Worm (Caenorhabditis elegans) whole organism, young adult: ENCODE data around the gene cyp-14A1.

Source experiments
- B0019.2 ChIP-seq: fragments of 200-800 bp; sonication (Bioruptor generic); conservative IDR thresholded peaks from 2 replicates; pipeline ENCODE4 v1.3.6; 2022; ENCODE audit warnings: missing genetic modification reagents, missing genetic modification characterization, missing compliant biosample characterization
- C06A6.2 ChIP-seq: fragments of 200-800 bp; sonication (Bioruptor generic); conservative IDR thresholded peaks from 2 replicates; pipeline ENCODE4 v1.3.6; 2022; ENCODE audit warnings: missing genetic modification characterization, missing compliant biosample characterization
- F22D6.2 ChIP-seq: sonication (generic microtip); optimal IDR thresholded peaks from 2 replicates; lab custom pipeline; 2016; ENCODE audit warnings: mild to moderate bottlenecking, missing genetic modification characterization, missing compliant biosample characterization
- F55B11.4 ChIP-seq: sonication (generic microtip); optimal IDR thresholded peaks from 2 replicates; lab custom pipeline; 2016; ENCODE audit warnings: missing compliant biosample characterization, missing genetic modification characterization, borderline replicate concordance; ENCODE audit not compliant: insufficient read depth
- F57A8.1 ChIP-seq: fragments of 200-800 bp; sonication (Bioruptor generic); optimal IDR thresholded peaks from 2 replicates; lab custom pipeline; 2018; ENCODE audit warnings: mild to moderate bottlenecking, missing genetic modification characterization, moderate library complexity, missing compliant biosample characterization
- T07F8.4 ChIP-seq: sonication (generic microtip); optimal IDR thresholded peaks from 2 replicates; lab custom pipeline; 2016; ENCODE audit warnings: mild to moderate bottlenecking, missing genetic modification characterization, moderate library complexity, missing compliant biosample characterization
- Y67H2A.10 ChIP-seq: fragments of 200-800 bp; sonication (Bioruptor generic); conservative IDR thresholded peaks from 2 replicates; pipeline ENCODE4 v1.3.6; 2022; ENCODE audit warnings: missing genetic modification reagents, missing genetic modification characterization, missing compliant biosample characterization
- attf-3 ChIP-seq: fragments of 200-800 bp; sonication (Bioruptor generic); conservative IDR thresholded peaks from 2 replicates; pipeline ENCODE4 v1.3.6; 2022; ENCODE audit warnings: missing genetic modification reagents, missing genetic modification characterization, missing compliant biosample characterization
- attf-5 ChIP-seq: fragments of 200-800 bp; sonication (Bioruptor generic); optimal IDR thresholded peaks from 2 replicates; lab custom pipeline; 2018; ENCODE audit warnings: mild to moderate bottlenecking, missing genetic modification characterization, missing compliant biosample characterization
- attf-6 ChIP-seq: fragments of 200-800 bp; sonication (Bioruptor generic); IDR thresholded peaks from 2 replicates; pipeline ENCODE4 v1.3.6; 2022; ENCODE audit warnings: missing genetic modification reagents, missing genetic modification characterization, missing compliant biosample characterization
- cebp-1 ChIP-seq, 2 experiments: fragments of 200-800 bp in 1 of 2; sonication (Bioruptor generic) in 1 of 2; sonication (generic microtip) in 1 of 2; IDR thresholded peaks in 1 of 2; optimal IDR thresholded peaks in 1 of 2; 2 replicates each; pipeline versions ENCODE4 v1.3.6 to Lab custom; 2017 to 2022; ENCODE audit warnings: missing compliant biosample characterization in 2 of 2, missing genetic modification characterization in 2 of 2, mild to moderate bottlenecking in 1 of 2, missing genetic modification reagents in 1 of 2, moderate library complexity in 1 of 2
- ceh-27 ChIP-seq: fragments of 200-800 bp; sonication (Bioruptor generic); optimal IDR thresholded peaks from 2 replicates; lab custom pipeline; 2018; ENCODE audit warnings: mild to moderate bottlenecking, missing genetic modification characterization, moderate library complexity, missing compliant biosample characterization
- die-1 ChIP-seq: sonication (generic microtip); optimal IDR thresholded peaks from 2 replicates; lab custom pipeline; 2016; ENCODE audit warnings: missing genotype, mild to moderate bottlenecking, missing genetic modification characterization, missing compliant biosample characterization
- dox-1 ChIP-seq: fragments of 200-800 bp; sonication (Bioruptor generic); IDR thresholded peaks from 2 replicates; pipeline ENCODE4 v1.3.6; 2022; ENCODE audit warnings: missing genetic modification reagents, missing genetic modification characterization, missing compliant biosample characterization
- fkh-3 ChIP-seq: sonication (generic microtip); optimal IDR thresholded peaks from 2 replicates; lab custom pipeline; 2016; ENCODE audit warnings: mild to moderate bottlenecking, missing genetic modification characterization, missing compliant biosample characterization
- gei-17 ChIP-seq: fragments of 200-800 bp; sonication (Bioruptor generic); optimal IDR thresholded peaks from 2 replicates; lab custom pipeline; 2018; ENCODE audit warnings: mild to moderate bottlenecking, missing genetic modification characterization, missing compliant biosample characterization
- hlh-26 ChIP-seq: fragments of 200-800 bp; sonication (Bioruptor generic); conservative IDR thresholded peaks from 2 replicates; pipeline ENCODE4 v1.3.6; 2022; ENCODE audit warnings: missing genetic modification reagents, missing genetic modification characterization, missing compliant biosample characterization
- hsf-1 ChIP-seq: fragments of 200-800 bp; sonication (Bioruptor generic); IDR thresholded peaks from 2 replicates; pipeline ENCODE4 v1.3.6; 2022; ENCODE audit warnings: missing genetic modification reagents, missing genetic modification characterization, missing compliant biosample characterization
- let-607 ChIP-seq, 2 experiments: fragments of 200-800 bp in 1 of 2; sonication (Bioruptor generic) in 1 of 2; sonication (generic microtip) in 1 of 2; optimal IDR thresholded peaks; 2 replicates each; lab custom pipeline; 2016 to 2018; ENCODE audit warnings: mild to moderate bottlenecking in 2 of 2, missing compliant biosample characterization in 2 of 2, missing genetic modification characterization in 2 of 2, moderate library complexity in 2 of 2, missing genotype in 1 of 2
- lin-54 ChIP-seq: fragments of 200-800 bp; sonication (Bioruptor generic); optimal IDR thresholded peaks from 2 replicates; lab custom pipeline; 2018; ENCODE audit warnings: mild to moderate bottlenecking, missing genetic modification characterization, missing compliant biosample characterization
- mcd-1 ChIP-seq: fragments of 200-800 bp; sonication (Bioruptor generic); IDR thresholded peaks from 2 replicates; pipeline ENCODE4 v1.3.6; 2022; ENCODE audit warnings: missing genetic modification reagents, missing genetic modification characterization, missing compliant biosample characterization
- mxl-1 ChIP-seq: sonication (generic microtip); optimal IDR thresholded peaks from 2 replicates; lab custom pipeline; 2016; ENCODE audit warnings: missing genetic modification characterization, missing compliant biosample characterization
- nfya-1 ChIP-seq: sonication (generic microtip); optimal IDR thresholded peaks from 2 replicates; lab custom pipeline; 2017; ENCODE audit warnings: antibody characterized with exemption, missing compliant biosample characterization, missing genetic modification characterization, borderline replicate concordance; ENCODE audit not compliant: insufficient read depth
- nfya-2 ChIP-seq: fragments of 200-800 bp; sonication (Bioruptor generic); IDR thresholded peaks from 2 replicates; pipeline ENCODE4 v1.3.6; 2022; ENCODE audit warnings: missing genetic modification reagents, missing genetic modification characterization, missing compliant biosample characterization
- nhr-80 ChIP-seq: sonication (generic microtip); optimal IDR thresholded peaks from 2 replicates; lab custom pipeline; 2016; ENCODE audit warnings: missing genetic modification characterization, missing compliant biosample characterization
- nhr-90 ChIP-seq: sonication (generic microtip); optimal IDR thresholded peaks from 2 replicates; lab custom pipeline; 2016; ENCODE audit warnings: missing genotype, mild to moderate bottlenecking, missing genetic modification characterization, missing compliant biosample characterization
- snpc-1.1 ChIP-seq: sonication (generic microtip); optimal IDR thresholded peaks from 2 replicates; lab custom pipeline; 2017; ENCODE audit warnings: missing genetic modification characterization, mild to moderate bottlenecking, missing compliant biosample characterization, antibody characterized with exemption, moderate library complexity, missing genotype, missing genetic modification reagents; ENCODE audit not compliant: insufficient read depth
- snpc-1.3 ChIP-seq: sonication (generic microtip); optimal IDR thresholded peaks from 2 replicates; lab custom pipeline; 2017; ENCODE audit warnings: missing genetic modification characterization, mild to moderate bottlenecking, missing compliant biosample characterization, antibody characterized with exemption, moderate library complexity, missing genotype, missing genetic modification reagents; ENCODE audit not compliant: insufficient read depth
- somi-1 ChIP-seq: fragments of 200-800 bp; sonication (Bioruptor generic); optimal IDR thresholded peaks from 2 replicates; lab custom pipeline; 2018; ENCODE audit warnings: mild to moderate bottlenecking, missing genetic modification characterization, missing compliant biosample characterization
- tbp1 ChIP-seq: fragments of 200-800 bp; sonication (Bioruptor generic); optimal IDR thresholded peaks from 2 replicates; lab custom pipeline; 2018; ENCODE audit warnings: mild to moderate bottlenecking, missing genetic modification characterization, missing compliant biosample characterization
- tlf-1 ChIP-seq: fragments of 200-800 bp; sonication (Bioruptor generic); optimal IDR thresholded peaks from 2 replicates; lab custom pipeline; 2018; ENCODE audit warnings: mild to moderate bottlenecking, missing genetic modification characterization, missing compliant biosample characterization
- unc-62 ChIP-seq: fragments of 150-350 bp; optimal IDR thresholded peaks from 2 replicates; lab custom pipeline; 2014; ENCODE audit warnings: missing biosample characterization, missing genetic modification reagents, missing genetic modification characterization
- xnd-1 ChIP-seq: sonication (generic microtip); optimal IDR thresholded peaks from 2 replicates; lab custom pipeline; 2016; ENCODE audit warnings: missing genotype, missing genetic modification reagents, missing genetic modification characterization, missing compliant biosample characterization
- ztf-22 ChIP-seq: fragments of 200-800 bp; sonication (Bioruptor generic); optimal IDR thresholded peaks from 2 replicates; lab custom pipeline; 2018; ENCODE audit warnings: mild to moderate bottlenecking, missing genetic modification characterization, moderate library complexity, missing compliant biosample characterization
- ztf-26 ChIP-seq: sonication (generic microtip); optimal IDR thresholded peaks from 2 replicates; lab custom pipeline; 2017; ENCODE audit warnings: missing genetic modification characterization, missing compliant biosample characterization

Gene cyp-14A1

ce11 chrX:13224608-13225007 is 42.5 kb downstream of the cyp-14A1 start, which contains the start of gene skr-19 (continued):
- no peak for TF ChIP-seq attf-3 (GFP tag; lab: Robert Waterston, UW)

- no peak for TF ChIP-seq xnd-1 (tag; lab: Kevin White, UChicago)
- TF ChIP-seq hsf-1 (GFP tag; lab: Robert Waterston, UW), result no peak
- TF ChIP-seq mxl-1 (tag; lab: Kevin White, UChicago), result no peak
- TF ChIP-seq cebp-1 (GFP tag; IDR thresholded peaks at IDR 0.05; lab: Robert Waterston, UW), result no peak
- TF ChIP-seq cebp-1 (tag; optimal IDR thresholded peaks at IDR 0.05; lab: Kevin White, UChicago), result no peak
- no peak for TF ChIP-seq F55B11.4 (tag; lab: Kevin White, UChicago)
- TF ChIP-seq hlh-26 (GFP tag; lab: Robert Waterston, UW), result no peak
These were observed 43.7 kb downstream of the cyp-14A1 start, which contains the start of gene skr-20 for ce11 chrX:13223437-13223836. Gene skr-20, minus strand, starts transcription at chrX:13223537.

- TF ChIP-seq die-1 (tag; lab: Kevin White, UChicago), result no peak
- TF ChIP-seq let-607 (tag; optimal IDR thresholded peaks at IDR 0.05; lab: Kevin White, UChicago), result peak in 1 of 2 experiments; percentile 33
- TF ChIP-seq nfya-1 (tag; lab: Kevin White, UChicago), result no peak
- TF ChIP-seq unc-62 (GFP tag; lab: Kevin White, UChicago), result peak; percentile 84
- TF ChIP-seq lin-54, result no peak
- peak; percentile 3 for TF ChIP-seq tbp1 (GFP tag; lab: Kevin White, UChicago)
- TF ChIP-seq ztf-22 (GFP tag; lab: Kevin White, UChicago), result peak; percentile 13
- TF ChIP-seq attf-5 (GFP tag; lab: Kevin White, UChicago), result no peak
- TF ChIP-seq ztf-26 (tag; lab: Kevin White, UChicago), result no peak
- no peak for TF ChIP-seq T07F8.4 (tag; lab: Kevin White, UChicago)
- TF ChIP-seq F22D6.2 (tag; lab: Kevin White, UChicago), result no peak
- TF ChIP-seq F57A8.1, result no peak
- no peak for TF ChIP-seq attf-6 (GFP tag; lab: Robert Waterston, UW)
- TF ChIP-seq nfya-2 (GFP tag; lab: Robert Waterston, UW), result no peak
- no peak for TF ChIP-seq Y67H2A.10
- no peak for TF ChIP-seq gei-17 (GFP tag; lab: Kevin White, UChicago)
- TF ChIP-seq nhr-80 (tag; lab: Kevin White, UChicago), result peak; percentile 85
- TF ChIP-seq snpc-1.1 (tag; lab: Kevin White, UChicago), result no peak
- peak; percentile 51 for TF ChIP-seq dox-1 (GFP tag; lab: Robert Waterston, UW)
- no peak for TF ChIP-seq tlf-1 (GFP tag; lab: Kevin White, UChicago)
- no peak; the same call in 1 of the 2 replicates for TF ChIP-seq cebp-1 (GFP tag; IDR thresholded peaks at IDR 0.05; lab: Robert Waterston, UW)
- TF ChIP-seq cebp-1 (tag; optimal IDR thresholded peaks at IDR 0.05; lab: Kevin White, UChicago), result peak; percentile 36
These were observed 45.8 kb downstream of the cyp-14A1 start, which contains the start of gene asp-4 for ce11 chrX:13221357-13221756. Gene asp-4, minus strand, starts transcription at chrX:13221462.

- TF ChIP-seq ceh-27 (peak; percentile 33), C06A6.2 (GFP tag; lab: Robert Waterston, UW) (no peak)
- TF ChIP-seq, all 124 proteins: peak for 1
These were observed 46.5 kb downstream of the cyp-14A1 start for ce11 chrX:13220609-13221008.

- TF ChIP-seq fkh-3, result no peak
- no peak for TF ChIP-seq gei-17 (GFP tag; lab: Kevin White, UChicago)
- no peak for TF ChIP-seq somi-1 (GFP tag; lab: Kevin White, UChicago)
- no peak for TF ChIP-seq F57A8.1
- no peak for TF ChIP-seq ceh-27
- no peak for TF ChIP-seq nhr-90 (tag; lab: Kevin White, UChicago)
- TF ChIP-seq mcd-1 (GFP tag; lab: Robert Waterston, UW), result no peak
- no peak for TF ChIP-seq snpc-1.3 (tag; lab: Kevin White, UChicago)
- TF ChIP-seq B0019.2 (GFP tag; lab: Robert Waterston, UW), result no peak
These were observed 49.2 kb downstream of the cyp-14A1 start for ce11 chrX:13217940-13218339.
